Worm (Caenorhabditis elegans): ENCODE results near the gene F16B4.6.

F16B4.6 gene

DNA sequence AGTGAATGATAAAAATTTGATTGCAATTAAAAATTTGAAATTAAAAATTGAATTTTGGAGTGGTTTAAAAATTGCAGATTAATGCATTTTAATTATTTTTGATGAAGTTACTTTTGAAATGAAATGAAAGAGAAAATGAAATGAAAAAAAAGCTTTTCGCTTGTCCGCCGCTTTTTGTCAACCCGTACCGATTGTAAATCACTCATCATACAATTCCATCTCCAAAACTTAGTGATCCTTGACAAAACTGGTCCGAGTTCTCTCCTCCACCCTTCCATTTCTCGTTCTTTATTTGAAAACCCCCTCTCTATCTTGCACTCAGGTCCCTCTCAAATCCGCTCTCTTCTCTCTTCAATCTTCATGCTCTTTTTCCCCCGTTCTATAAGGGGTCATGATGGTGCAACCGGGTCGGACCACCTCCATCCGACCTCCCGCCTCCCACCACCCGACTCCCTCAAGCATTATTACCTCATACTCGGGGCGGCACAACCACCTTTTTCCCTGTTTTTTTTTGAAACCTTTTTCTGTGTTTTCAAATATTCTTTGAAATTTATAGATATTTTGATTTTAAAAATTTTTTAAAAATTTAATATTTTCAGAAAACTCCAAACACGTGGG is 9.8 kb upstream of the F16B4.6 start:
- TF ChIP-seq unc-62 (GFP tag; optimal IDR thresholded peaks at IDR 0.05), result no peak

ce11 chrV:1578572-1579230 is 8.3 kb upstream of the F16B4.6 start:
- TF ChIP-seq unc-62 (GFP tag; optimal IDR thresholded peaks at IDR 0.05), result no peak

DNA sequence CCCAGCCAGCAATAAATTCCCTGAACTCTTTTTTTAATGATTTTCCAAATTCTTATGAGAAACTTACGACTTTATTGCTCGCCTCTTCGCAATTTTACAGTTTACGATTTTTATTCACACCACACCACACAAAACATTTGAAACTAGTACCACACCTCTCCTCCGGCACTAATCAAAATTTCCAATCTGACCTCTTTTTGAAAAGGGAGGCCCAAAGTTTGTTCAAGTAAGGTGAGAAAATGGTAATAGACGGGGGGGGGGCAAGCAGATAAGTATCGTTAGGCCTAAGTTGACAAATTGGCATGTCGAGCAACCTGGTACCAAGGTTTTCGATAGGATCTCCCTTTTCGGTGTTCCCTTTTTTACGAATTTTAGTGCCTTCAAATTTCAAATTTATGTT is 7.2 kb upstream of the F16B4.6 start:
- TF ChIP-seq unc-62 (GFP tag; optimal IDR thresholded peaks at IDR 0.05), result no peak

- TF ChIP-seq unc-62 (GFP tag; optimal IDR thresholded peaks at IDR 0.05), result no peak
Measured at ce11 chrV:1583242-1583641, 3.8 kb upstream of the F16B4.6 start.

DNA sequence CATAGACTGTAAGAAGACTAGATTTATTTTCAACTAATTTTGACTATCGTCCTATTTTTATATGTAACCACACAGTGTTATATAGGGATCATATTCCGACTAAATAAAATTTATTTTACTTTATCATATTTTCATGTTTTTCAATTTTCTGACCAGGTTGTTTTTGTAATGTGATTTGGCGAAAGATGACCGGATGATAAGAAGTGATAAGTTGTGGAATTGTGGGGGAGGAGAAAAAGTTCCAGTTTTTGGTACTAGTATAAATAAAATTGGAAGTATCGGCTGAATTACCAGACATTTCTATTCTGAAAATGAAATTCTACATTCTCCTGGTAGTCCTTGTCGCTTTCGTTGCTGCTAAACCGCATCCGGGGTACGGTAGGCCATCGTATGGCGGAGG is 1.6 kb upstream of the F16B4.6 start, which contains the start of gene F16B4.7:
Gene F16B4.7, plus strand, starts transcription at position 301 of the 400 bp plus-strand sequence.
- no peak for TF ChIP-seq unc-62 (GFP tag; optimal IDR thresholded peaks at IDR 0.05)

DNA sequence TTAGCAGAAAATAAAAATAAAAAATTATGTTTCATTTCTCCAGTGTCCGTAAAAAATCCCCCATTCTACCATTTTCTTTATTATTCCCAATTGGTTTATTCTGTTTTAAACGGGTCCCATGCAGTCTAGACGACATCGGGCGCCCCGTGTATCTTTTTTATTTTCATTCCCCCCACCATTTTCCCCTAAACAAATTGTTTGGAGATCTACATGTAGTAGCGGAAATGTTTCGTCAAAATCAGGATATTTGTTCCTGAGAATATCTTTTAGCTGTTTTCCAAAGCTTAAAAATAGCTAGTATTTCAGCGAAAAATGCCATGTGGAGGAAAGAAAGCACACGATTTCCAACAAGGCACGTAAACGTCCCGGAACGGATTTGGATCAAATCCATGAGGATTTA is 1.1 kb downstream of the F16B4.6 start, which contains the start of gene F16B4.5:
Gene F16B4.5, plus strand, starts transcription at position 301 of the 400 bp plus-strand sequence.
- TF ChIP-seq unc-62 (GFP tag; optimal IDR thresholded peaks at IDR 0.05), result no peak

DNA sequence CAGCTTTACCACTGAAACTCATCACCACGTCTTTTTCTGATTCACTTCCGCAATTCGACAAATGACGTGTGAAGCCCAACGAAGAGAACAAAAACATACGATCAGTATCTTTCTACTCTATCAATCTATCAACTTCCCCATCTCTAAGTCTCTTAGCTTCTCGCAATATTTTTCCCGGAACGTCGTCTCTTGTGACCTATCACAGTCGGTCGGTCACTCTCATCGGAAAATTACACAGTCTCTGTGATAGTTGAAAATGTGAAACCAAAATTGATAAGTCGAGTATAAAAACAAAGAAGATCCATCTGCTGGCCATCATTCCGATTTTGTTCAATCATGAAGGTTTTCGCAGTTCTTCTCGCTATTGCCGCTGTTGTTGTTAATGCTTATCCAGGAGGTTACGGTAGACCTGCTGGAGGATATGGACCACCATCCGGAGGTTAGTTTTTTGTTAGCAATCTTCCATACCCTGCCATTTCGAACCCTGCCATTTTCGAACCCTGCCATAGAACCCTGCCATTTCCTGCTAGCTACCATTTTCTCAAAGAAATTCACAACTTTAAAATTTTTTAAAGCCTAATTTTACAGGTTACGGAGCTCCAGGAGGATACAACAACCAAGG is 6.9 kb downstream of the F16B4.6 start, which contains the start of gene F16B4.4:
Gene F16B4.4, plus strand, starts transcription at position 221 of the 622 bp plus-strand sequence.
- no peak for TF ChIP-seq unc-62 (GFP tag; optimal IDR thresholded peaks at IDR 0.05)

DNA sequence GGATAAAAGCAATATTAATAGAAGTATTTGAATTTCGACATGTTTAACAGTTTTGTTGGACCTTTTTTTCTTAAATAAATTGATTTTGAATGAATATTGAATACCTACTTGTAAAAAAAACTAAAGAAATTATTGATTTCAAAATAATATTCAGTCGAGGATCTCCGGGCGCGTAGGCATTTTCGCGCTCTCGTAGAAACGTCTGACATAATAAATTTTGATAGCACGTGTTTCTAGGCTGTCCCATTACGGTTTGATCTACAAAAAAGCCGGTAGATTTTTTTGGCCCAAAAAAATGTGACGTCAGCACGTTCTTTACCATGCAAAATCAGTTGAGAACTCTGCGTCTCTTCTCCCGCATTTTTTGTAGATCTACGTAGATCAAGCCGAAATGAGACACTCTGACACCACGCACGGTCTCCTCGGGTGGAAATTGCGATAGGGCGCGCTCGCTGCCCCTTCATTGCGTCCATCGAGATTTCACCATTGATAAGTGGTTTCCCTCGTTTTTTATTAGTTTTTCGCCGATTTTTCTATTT is 7.6 kb downstream of the F16B4.6 start:
- no peak for TF ChIP-seq unc-62 (GFP tag; optimal IDR thresholded peaks at IDR 0.05)

DNA sequence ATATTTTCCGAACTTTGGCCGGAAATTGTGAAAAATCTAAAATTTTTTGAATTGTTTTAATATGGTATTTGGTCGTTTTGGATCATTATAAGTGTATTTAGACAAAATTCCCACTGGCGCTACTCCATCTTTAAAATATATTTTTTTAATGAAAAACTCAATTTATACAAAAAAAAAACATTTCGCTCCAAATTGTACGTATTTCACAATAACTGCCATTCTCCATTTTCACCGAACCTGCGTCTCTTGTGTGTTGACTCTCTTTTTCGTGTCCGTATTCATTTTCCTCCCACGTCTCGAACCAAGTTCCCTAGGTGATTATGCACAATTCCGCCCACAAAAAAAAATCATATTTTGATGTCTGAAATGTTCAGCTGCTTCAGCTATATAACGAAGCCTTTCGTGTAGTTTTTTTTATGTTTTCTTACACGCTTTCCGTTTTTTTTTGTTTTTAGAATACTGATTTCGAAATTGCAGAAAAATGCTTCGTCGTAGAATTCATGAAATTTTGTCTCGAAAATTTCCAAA is 13.6 kb downstream of the F16B4.6 start, which contains the start of gene F16B4.2:
Gene F16B4.2, plus strand, starts transcription at position 478 of the 528 bp plus-strand sequence.
- TF ChIP-seq unc-62 (GFP tag; optimal IDR thresholded peaks at IDR 0.05), result no peak

ce11 chrV:1607790-1608189 is 20.8 kb downstream of the F16B4.6 start, which contains the start of gene nhr-178:
Gene nhr-178, minus strand, starts transcription at chrV:1607953.
- no peak for TF ChIP-seq unc-62 (GFP tag; optimal IDR thresholded peaks at IDR 0.05)

- no peak for TF ChIP-seq unc-62 (GFP tag; optimal IDR thresholded peaks at IDR 0.05)
Measured at ce11 chrV:1610097-1610496, 23.1 kb downstream of the F16B4.6 start, which contains the start of gene nhr-177. Gene nhr-177, plus strand, starts transcription at chrV:1610263.

- TF ChIP-seq unc-62 (GFP tag; optimal IDR thresholded peaks at IDR 0.05), result no peak
Measured at ce11 chrV:1611570-1611969, 24.6 kb downstream of the F16B4.6 start.

- TF ChIP-seq unc-62 (GFP tag; optimal IDR thresholded peaks at IDR 0.05), result no peak
Measured at ce11 chrV:1614726-1615125, 27.7 kb downstream of the F16B4.6 start, which contains the start of gene srbc-41. Gene srbc-41, minus strand, starts transcription at chrV:1614826.

ce11 chrV:1618760-1619159 is 31.8 kb downstream of the F16B4.6 start, which contains the start of gene nhr-179:
Gene nhr-179, minus strand, starts transcription at chrV:1618860.
- TF ChIP-seq unc-62 (GFP tag; optimal IDR thresholded peaks at IDR 0.05), result no peak

DNA sequence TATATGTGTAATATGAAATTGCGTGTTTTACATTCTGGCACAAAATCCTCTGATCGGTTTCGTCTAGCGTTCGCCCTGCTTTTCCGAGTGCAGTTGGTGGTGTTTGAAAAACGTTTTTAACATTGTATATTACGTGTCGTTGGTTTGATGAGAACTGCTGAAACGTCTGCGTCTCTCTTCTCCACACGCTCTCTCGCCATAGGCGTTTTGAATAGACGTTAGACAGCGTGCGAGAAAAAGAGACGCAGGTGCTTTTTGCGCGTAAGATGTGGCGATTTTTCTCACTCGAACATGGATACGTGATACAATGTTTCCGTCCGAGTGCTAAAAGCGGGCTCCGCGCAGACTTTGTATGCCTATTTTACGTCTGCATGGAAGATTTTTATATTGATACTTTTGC is 33.5 kb downstream of the F16B4.6 start:
- no peak for TF ChIP-seq unc-62 (GFP tag; optimal IDR thresholded peaks at IDR 0.05)

DNA sequence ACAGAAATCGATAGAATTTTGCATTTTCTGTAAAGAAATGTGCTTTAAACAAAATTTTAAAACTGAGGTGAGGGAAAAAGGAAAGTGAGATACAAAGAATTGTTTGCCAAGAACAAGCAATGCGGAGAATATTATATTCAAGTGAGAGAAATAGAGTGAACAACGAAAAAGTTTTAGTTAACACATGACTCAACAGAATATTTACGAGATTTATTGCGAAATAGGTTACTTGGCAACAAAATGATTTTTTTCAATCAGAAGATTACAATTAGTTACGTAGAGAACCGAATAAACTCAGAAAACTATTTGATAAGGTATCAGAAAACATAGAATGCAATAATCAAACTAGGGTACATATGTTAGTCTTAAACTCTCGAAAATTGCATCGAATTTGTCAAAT is 34.5 kb downstream of the F16B4.6 start, which contains the start of gene nhr-117:
Gene nhr-117, minus strand, starts transcription at position 27 of the 400 bp plus-strand sequence.
- TF ChIP-seq unc-62 (GFP tag; optimal IDR thresholded peaks at IDR 0.05), result no peak
